Worm (Caenorhabditis elegans): Measurements from ENCODE around the gene C42D4.3.

The C42D4.3 gene

ce11 chrIV:7178942-7179341, at the start of gene C42D4.3:
Gene C42D4.3 (plus strand): TSS chrIV:7179239.
- TF ChIP-seq duxl-1 (tag; optimal IDR thresholded peaks at IDR 0.05; ENCODE audit: poor library complexity) (no peak), nhr-28 (tag; optimal IDR thresholded peaks at IDR 0.05) (no peak), fkh-10 (GFP tag; optimal IDR thresholded peaks at IDR 0.05) (no peak), dve-1 (tag; optimal IDR thresholded peaks at IDR 0.05; ENCODE audit: insufficient read depth) (peak; percentile 30), lin-39 (tag; optimal IDR thresholded peaks at IDR 0.05) (no peak), lsy-2 (tag; optimal IDR thresholded peaks at IDR 0.05) (no peak), hmg-1.1 (GFP tag; IDR thresholded peaks at IDR 0.05) (no peak), cey-2 (tag; optimal IDR thresholded peaks at IDR 0.05; ENCODE audit: borderline replicate concordance, insufficient read depth) (peak; percentile 70)

- no peak for TF ChIP-seq pha-4 (GFP tag; IDR thresholded peaks at IDR 0.05)
- TF ChIP-seq pha-4 (tag; optimal IDR thresholded peaks at IDR 0.05): no peak
- TF ChIP-seq nhr-28 (tag; optimal IDR thresholded peaks at IDR 0.05): peak; percentile 46
- no peak for TF ChIP-seq daf-19 (GFP tag; conservative IDR thresholded peaks at IDR 0.05)
- peak; percentile 72 for TF ChIP-seq hlh-30 (tag; optimal IDR thresholded peaks at IDR 0.05; ENCODE audit: insufficient read depth)
Measured at ce11 chrIV:7131780-7132179, 47.3 kb upstream of the C42D4.3 start, which contains the start of gene grsp-3. Gene grsp-3 (minus strand): TSS chrIV:7131928.

- no peak for TF ChIP-seq spr-1 (tag; optimal IDR thresholded peaks at IDR 0.05)
- no peak for TF ChIP-seq fkh-10 (GFP tag; optimal IDR thresholded peaks at IDR 0.05)
- no peak for TF ChIP-seq gei-8 (GFP tag; optimal IDR thresholded peaks at IDR 0.05)
- no peak for TF ChIP-seq attf-4 (tag; optimal IDR thresholded peaks at IDR 0.05)
- no peak for TF ChIP-seq nhr-48 (tag; optimal IDR thresholded peaks at IDR 0.05)
- no peak for TF ChIP-seq ztf-7 (tag; optimal IDR thresholded peaks at IDR 0.05)
- TF ChIP-seq dmd-8 (GFP tag; IDR thresholded peaks at IDR 0.05): no peak
- TF ChIP-seq jun-1 (tag; optimal IDR thresholded peaks at IDR 0.05): no peak
- no peak for TF ChIP-seq daf-19 (GFP tag; conservative IDR thresholded peaks at IDR 0.05)
- TF ChIP-seq skn-1 (tag; optimal IDR thresholded peaks at IDR 0.05): no peak
- TF ChIP-seq ama-1 (optimal IDR thresholded peaks at IDR 0.05): peak; percentile 11
- no peak for TF ChIP-seq daf-12 (tag; optimal IDR thresholded peaks at IDR 0.05)
- TF ChIP-seq zag-1 (tag; optimal IDR thresholded peaks at IDR 0.05): no peak
- no peak for TF ChIP-seq mxl-3 (GFP tag; optimal IDR thresholded peaks at IDR 0.05)
- TF ChIP-seq daf-16 (GFP tag; optimal IDR thresholded peaks at IDR 0.05): no peak
- no peak for TF ChIP-seq daf-16 (tag; optimal IDR thresholded peaks at IDR 0.05)
- no peak for TF ChIP-seq nhr-111 (GFP tag; optimal IDR thresholded peaks at IDR 0.05)
- TF ChIP-seq spr-3 (GFP tag; optimal IDR thresholded peaks at IDR 0.05): no peak
- no peak for TF ChIP-seq ceh-32 (tag; optimal IDR thresholded peaks at IDR 0.05; ENCODE audit: poor library complexity)
- no peak for TF ChIP-seq ZK337.2 (GFP tag; IDR thresholded peaks at IDR 0.05)
- no peak for TF ChIP-seq ztf-11 (tag; optimal IDR thresholded peaks at IDR 0.05)
- TF ChIP-seq hlh-11 (tag; optimal IDR thresholded peaks at IDR 0.05): no peak
- peak in 1 of 2 experiments; percentile 43 for TF ChIP-seq lsy-2 (tag; optimal IDR thresholded peaks at IDR 0.05)
- TF ChIP-seq lin-38 (GFP tag; IDR thresholded peaks at IDR 0.05): no peak
- TF ChIP-seq unc-130 (GFP tag; optimal IDR thresholded peaks at IDR 0.05): no peak
- TF ChIP-seq zip-11 (GFP tag; IDR thresholded peaks at IDR 0.05): no peak
- TF ChIP-seq nhr-42 (GFP tag; IDR thresholded peaks at IDR 0.05): no peak
- TF ChIP-seq hlh-30 (tag; optimal IDR thresholded peaks at IDR 0.05; ENCODE audit: insufficient read depth): no peak
- peak; percentile 33 for TF ChIP-seq dpl-1 (GFP tag; optimal IDR thresholded peaks at IDR 0.05)
- no peak for TF ChIP-seq ceh-82 (tag; optimal IDR thresholded peaks at IDR 0.05)
- TF ChIP-seq nhr-10 (tag; optimal IDR thresholded peaks at IDR 0.05): no peak
- no peak for TF ChIP-seq mxl-2 (GFP tag; conservative IDR thresholded peaks at IDR 0.05)
- no peak for TF ChIP-seq lin-39 (tag; optimal IDR thresholded peaks at IDR 0.05)
- no peak for TF ChIP-seq T26A8.4 (GFP tag; IDR thresholded peaks at IDR 0.05)
- TF ChIP-seq snpc-4 (tag; optimal IDR thresholded peaks at IDR 0.05): no peak
- no peak for TF ChIP-seq F10B5.3 (tag; optimal IDR thresholded peaks at IDR 0.05)
- TF ChIP-seq lin-1 (GFP tag; IDR thresholded peaks at IDR 0.05): no peak
- TF ChIP-seq dmd-6 (GFP tag; IDR thresholded peaks at IDR 0.05): no peak
- no peak for TF ChIP-seq F26F4.8 (GFP tag; conservative IDR thresholded peaks at IDR 0.05)
- TF ChIP-seq mes-2 (tag; optimal IDR thresholded peaks at IDR 0.05; ENCODE audit: poor library complexity, severe bottlenecking): peak; percentile 52
- TF ChIP-seq aly-2 (tag; optimal IDR thresholded peaks at IDR 0.05): no peak
- peak; percentile 7 for TF ChIP-seq dve-1 (tag; optimal IDR thresholded peaks at IDR 0.05; ENCODE audit: insufficient read depth)
Measured at ce11 chrIV:7133140-7133539, 45.9 kb upstream of the C42D4.3 start, which contains the start of gene cyn-12. Gene cyn-12 (minus strand): TSS chrIV:7133217.

Data from whole organism, L4 larva.